Fruit fly (Drosophila melanogaster) whole organism, pupa: ENCODE data around the gene RecQ5.
A peak's percentile ranks its signal among the peaks of the same experiment; 100 is the strongest.

Source experiments
- CG10348 ChIP-seq: fragments of 200-800 bp; sonication (Bioruptor generic); IDR thresholded peaks from 2 replicates; pipeline ENCODE4 v1.3.6; 2022; ENCODE audit warnings: missing biosample characterization, missing genetic modification characterization
- CG12605 ChIP-seq: fragments of 200-800 bp; sonication (Bioruptor generic); IDR thresholded peaks from 2 replicates; pipeline ENCODE4 v1.3.6; 2022; ENCODE audit warnings: missing biosample characterization, missing genetic modification characterization
- CG9948 ChIP-seq: fragments of 200-800 bp; sonication (Bioruptor generic); optimal IDR thresholded peaks from 2 replicates; lab custom pipeline; 2018; ENCODE audit warnings: missing biosample characterization, mild to moderate bottlenecking, missing genetic modification characterization, moderate library complexity
- D1 ChIP-seq: fragments of 200-800 bp; sonication (Bioruptor generic); optimal IDR thresholded peaks from 2 replicates; lab custom pipeline; 2018; ENCODE audit warnings: missing biosample characterization, mild to moderate bottlenecking, missing genetic modification characterization, moderate library complexity
- EcR ChIP-seq: fragments of 200-800 bp; sonication (Bioruptor generic); optimal IDR thresholded peaks from 3 replicates; lab custom pipeline; 2019; ENCODE audit warnings: missing biosample characterization, missing genetic modification characterization, mild to moderate bottlenecking, moderate library complexity, missing genetic modification reagents
- Ets98B ChIP-seq: fragments of 200-800 bp; sonication (Bioruptor generic); IDR thresholded peaks from 2 replicates; pipeline ENCODE4 v1.3.6; 2022; ENCODE audit warnings: missing biosample characterization, missing genetic modification characterization
- Pif1A ChIP-seq: fragments of 200-800 bp; sonication (Bioruptor generic); optimal IDR thresholded peaks from 3 replicates; lab custom pipeline; 2016; ENCODE audit warnings: missing biosample characterization, missing genetic modification characterization
- Snoo ChIP-seq: fragments of 200-800 bp; sonication (Bioruptor generic); optimal IDR thresholded peaks from 3 replicates; lab custom pipeline; 2017; ENCODE audit warnings: missing biosample characterization, mild to moderate bottlenecking, missing genetic modification characterization, inconsistent platforms
- fd96Ca ChIP-seq: fragments of 200-800 bp; sonication (Bioruptor generic); IDR thresholded peaks from 3 replicates; pipeline ENCODE4 v1.3.6; 2022; ENCODE audit warnings: missing biosample characterization, missing genetic modification characterization
- rn ChIP-seq: fragments of 200-800 bp; sonication (Bioruptor generic); IDR thresholded peaks from 2 replicates; pipeline ENCODE4 v1.3.6; 2022; ENCODE audit warnings: missing biosample characterization, missing genetic modification characterization

DNA sequence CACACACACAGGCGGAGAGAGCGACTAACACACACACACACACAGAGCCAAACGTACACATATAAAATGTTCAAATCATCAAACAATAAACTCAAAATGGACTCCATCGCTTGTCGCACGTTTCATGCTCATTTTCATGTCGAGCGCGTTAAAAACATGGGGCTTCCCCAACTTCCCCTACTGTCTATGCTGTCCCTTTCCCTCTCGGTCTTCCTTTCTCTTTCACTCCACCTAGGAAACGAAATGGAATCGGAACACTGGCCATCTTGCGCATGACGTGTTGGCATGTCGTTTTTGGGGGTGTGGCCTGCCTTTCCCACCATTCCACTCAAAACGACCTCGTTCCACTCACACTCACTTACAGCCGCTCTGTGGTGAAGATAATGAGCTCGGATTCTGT lies 53.0 kb downstream of the RecQ5 start:
- TF ChIP-seq D1 (peak; percentile 61), Snoo (no peak), fd96Ca (GFP tag; lab: Robert Waterston, UW) (no peak), CG10348 (GFP tag; lab: Robert Waterston, UW) (no peak), rn (GFP tag; lab: Robert Waterston, UW) (no peak), Ets98B (no peak), CG9948 (no peak), Pif1A (GFP tag; lab: Kevin White, UChicago) (no peak), CG12605 (no peak), EcR (GFP tag; lab: Kevin White, UChicago) (no peak)
